Fruit fly (Drosophila melanogaster): ENCODE measurements around the gene amx.

amx gene

DNA sequence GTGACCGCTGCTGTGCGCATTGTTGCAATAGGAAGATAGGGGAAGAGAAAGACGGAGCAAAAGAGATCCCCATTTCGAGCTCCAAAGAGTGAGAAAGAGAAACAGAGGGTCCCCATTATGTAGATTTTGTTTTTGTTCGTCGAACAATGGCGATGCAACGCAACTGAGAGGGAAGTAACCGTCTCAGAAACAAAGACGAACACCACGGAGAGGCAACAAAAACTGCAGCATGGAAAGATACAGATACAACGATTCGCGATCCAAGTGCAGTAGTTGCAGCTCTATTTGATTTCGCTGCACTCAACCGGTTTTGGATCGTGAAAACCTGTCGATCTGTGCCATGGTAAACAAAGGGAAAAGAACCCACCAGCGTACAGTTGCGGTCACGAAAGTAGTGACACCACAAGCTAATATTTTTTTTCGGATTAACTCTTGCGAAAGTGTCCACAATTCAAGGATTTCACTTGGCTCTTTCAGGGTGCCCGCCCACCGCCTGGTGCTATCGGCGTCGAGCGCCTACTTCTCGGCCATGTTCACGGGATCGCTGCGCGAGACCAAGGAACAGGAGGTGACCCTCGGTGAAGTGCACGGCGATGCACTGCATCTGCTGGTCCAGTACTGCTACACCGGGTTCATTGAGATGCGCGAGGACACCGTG, 5.0 kb upstream of the amx start:
- no peak for TF ChIP-seq Mad (GFP tag; optimal IDR thresholded peaks at IDR 0.05)
- TF ChIP-seq PHDP (tag; optimal IDR thresholded peaks at IDR 0.05), result no peak
- TF ChIP-seq fd3F (GFP tag; optimal IDR thresholded peaks at IDR 0.05), result no peak
- no peak for TF ChIP-seq CG11504 (tag; optimal IDR thresholded peaks at IDR 0.05)
- TF ChIP-seq Trl (optimal IDR thresholded peaks at IDR 0.05), result peak in 1 of 2 experiments; percentile 29
- no peak for TF ChIP-seq Trl (GFP tag; optimal IDR thresholded peaks at IDR 0.05)
- TF ChIP-seq so (GFP tag; IDR thresholded peaks at IDR 0.05), result no peak
- TF ChIP-seq CG5953 (GFP tag; IDR thresholded peaks at IDR 0.05), result peak; percentile 56; the same call in 1 of the 2 replicates
- no peak for TF ChIP-seq CG13424 (tag; optimal IDR thresholded peaks at IDR 0.05)
- TF ChIP-seq Ets97D (GFP tag; optimal IDR thresholded peaks at IDR 0.05), result no peak
- no peak for TF ChIP-seq CG11093 (GFP tag; IDR thresholded peaks at IDR 0.05)
- TF ChIP-seq p53 (GFP tag; optimal IDR thresholded peaks at IDR 0.05), result no peak
- no peak for TF ChIP-seq BEAF-32 (GFP tag; optimal IDR thresholded peaks at IDR 0.05)
- TF ChIP-seq Deaf1 (tag; optimal IDR thresholded peaks at IDR 0.05), result no peak
- TF ChIP-seq sens (GFP tag), result no peak
- no peak for TF ChIP-seq CG8388 (GFP tag; optimal IDR thresholded peaks at IDR 0.05)
- TF ChIP-seq CG34224 (GFP tag; IDR thresholded peaks at IDR 0.05; ENCODE audit: partially characterized antibody), result no peak
- no peak for TF ChIP-seq Lhr (GFP tag; optimal IDR thresholded peaks at IDR 0.05)
- peak; percentile 65 for TF ChIP-seq Drgx (GFP tag; IDR thresholded peaks at IDR 0.05)
- TF ChIP-seq gce (GFP tag; IDR thresholded peaks at IDR 0.05), result no peak
- TF ChIP-seq tap (tag; optimal IDR thresholded peaks at IDR 0.05), result no peak
- no peak for TF ChIP-seq pum (GFP tag; optimal IDR thresholded peaks at IDR 0.05)
- no peak for TF ChIP-seq Lim3 (GFP tag; IDR thresholded peaks at IDR 0.05)
- no peak for TF ChIP-seq unc-4 (GFP tag; IDR thresholded peaks at IDR 0.05; ENCODE audit: partially characterized antibody)
- TF ChIP-seq br (optimal IDR thresholded peaks at IDR 0.05), result no peak
- no peak for TF ChIP-seq CG3995 (GFP tag; optimal IDR thresholded peaks at IDR 0.05)
- no peak for TF ChIP-seq CG2120 (GFP tag; optimal IDR thresholded peaks at IDR 0.05)
- no peak for TF ChIP-seq mam (GFP tag; optimal IDR thresholded peaks at IDR 0.05)
- TF ChIP-seq gsb-n (tag; optimal IDR thresholded peaks at IDR 0.05), result no peak
- TF ChIP-seq gem (tag; optimal IDR thresholded peaks at IDR 0.05), result no peak
- peak; percentile 54 for TF ChIP-seq nom (GFP tag; optimal IDR thresholded peaks at IDR 0.05)
- no peak for TF ChIP-seq HmgZ (tag; optimal IDR thresholded peaks at IDR 0.05)
- no peak for TF ChIP-seq HmgD (GFP tag; optimal IDR thresholded peaks at IDR 0.05)
- TF ChIP-seq gcm2 (GFP tag; optimal IDR thresholded peaks at IDR 0.05), result no peak
- no peak for TF ChIP-seq CG7745 (tag; optimal IDR thresholded peaks at IDR 0.05)
- no peak for TF ChIP-seq crc (GFP tag; optimal IDR thresholded peaks at IDR 0.05)
- no peak for TF ChIP-seq hkb (optimal IDR thresholded peaks at IDR 0.05)
- TF ChIP-seq hkb (GFP tag; IDR thresholded peaks at IDR 0.05), result 0 out of 2 replicates have a peak, but pooled peaks have one; percentile 21
- TF ChIP-seq tup (GFP tag; optimal IDR thresholded peaks at IDR 0.05), result no peak
- no peak for TF ChIP-seq Fer3 (tag; optimal IDR thresholded peaks at IDR 0.05)
- TF ChIP-seq ci (GFP tag; IDR thresholded peaks at IDR 0.05), result peak; percentile 63; the same call in 2 of the 3 replicates
- TF ChIP-seq Oaz (GFP tag; IDR thresholded peaks at IDR 0.05), result no peak
- TF ChIP-seq sens-2 (GFP tag; IDR thresholded peaks at IDR 0.05), result no peak
- TF ChIP-seq CG2678 (tag; optimal IDR thresholded peaks at IDR 0.05), result no peak
- no peak for TF ChIP-seq CG13894 (tag; optimal IDR thresholded peaks at IDR 0.05)
- no peak for TF ChIP-seq Usf (GFP tag; optimal IDR thresholded peaks at IDR 0.05)
- TF ChIP-seq CG17385 (GFP tag; optimal IDR thresholded peaks at IDR 0.05), result no peak
- TF ChIP-seq CG11696 (GFP tag; IDR thresholded peaks at IDR 0.05), result peak; percentile 68
- TF ChIP-seq CG4404 (GFP tag; IDR thresholded peaks at IDR 0.05), result no peak
- TF ChIP-seq ab (GFP tag; optimal IDR thresholded peaks at IDR 0.05), result no peak
- no peak for TF ChIP-seq Blimp-1 (GFP tag; optimal IDR thresholded peaks at IDR 0.05)
- no peak for TF ChIP-seq CG9876 (GFP tag; optimal IDR thresholded peaks at IDR 0.05)

Measured in whole organism, embryonic.